Worm (Caenorhabditis elegans): ENCODE results near the gene tbc-7.
A peak's percentile ranks its signal among the peaks of the same experiment; 100 is the strongest.

tbc-7 gene

ce11 chrX:5119246-5119645 lies 14.8 kb upstream of the tbc-7 start:
- TF ChIP-seq nfya-1 (tag; optimal IDR thresholded peaks at IDR 0.05) (peak; percentile 59), ceh-31 (tag; optimal IDR thresholded peaks at IDR 0.05) (peak; percentile 45), hlh-15 (tag; optimal IDR thresholded peaks at IDR 0.05) (no peak), ceh-34 (tag; optimal IDR thresholded peaks at IDR 0.05) (peak; percentile 25), F13H6.1 (tag; optimal IDR thresholded peaks at IDR 0.05) (peak; percentile 13), fax-1 (tag; optimal IDR thresholded peaks at IDR 0.05) (no peak), C38D4.7 (GFP tag; optimal IDR thresholded peaks at IDR 0.05) (no peak), ztf-16 (tag; optimal IDR thresholded peaks at IDR 0.05) (no peak), rnt-1 (tag; optimal IDR thresholded peaks at IDR 0.05) (peak; percentile 81)

- TF ChIP-seq ztf-16 (tag; optimal IDR thresholded peaks at IDR 0.05) (no peak), pha-2 (tag; optimal IDR thresholded peaks at IDR 0.05) (no peak), sox-4 (tag; optimal IDR thresholded peaks at IDR 0.05) (no peak), ttx-3 (tag; optimal IDR thresholded peaks at IDR 0.05) (no peak), odd-2 (tag; optimal IDR thresholded peaks at IDR 0.05) (no peak), ceh-48 (tag; optimal IDR thresholded peaks at IDR 0.05) (no peak), ceh-14 (tag; optimal IDR thresholded peaks at IDR 0.05) (no peak), gmeb-2 (tag; optimal IDR thresholded peaks at IDR 0.05) (no peak), elt-2 (tag; optimal IDR thresholded peaks at IDR 0.05) (no peak), unc-86 (tag; optimal IDR thresholded peaks at IDR 0.05) (no peak), ceh-6 (GFP tag; optimal IDR thresholded peaks at IDR 0.05) (no peak), hlh-8 (tag; optimal IDR thresholded peaks at IDR 0.05) (no peak), unc-55 (GFP tag; optimal IDR thresholded peaks at IDR 0.05) (no peak), hlh-15 (tag; optimal IDR thresholded peaks at IDR 0.05) (no peak), C38D4.7 (GFP tag; optimal IDR thresholded peaks at IDR 0.05) (no peak), ceh-22 (tag; optimal IDR thresholded peaks at IDR 0.05) (no peak), ceh-24 (tag; optimal IDR thresholded peaks at IDR 0.05) (no peak)
These were observed 14.4 kb upstream of the tbc-7 start for ce11 chrX:5119686-5120085.

ce11 chrX:5120196-5120595 lies 13.9 kb upstream of the tbc-7 start:
- no peak for TF ChIP-seq ceh-14 (tag; optimal IDR thresholded peaks at IDR 0.05)
- peak; percentile 56 for TF ChIP-seq ceh-34 (tag; optimal IDR thresholded peaks at IDR 0.05)
- no peak for TF ChIP-seq hlh-13 (GFP tag; optimal IDR thresholded peaks at IDR 0.05)

ce11 chrX:5120807-5121206 lies 13.3 kb upstream of the tbc-7 start:
- TF ChIP-seq ceh-14 (tag; optimal IDR thresholded peaks at IDR 0.05) (no peak), ceh-31 (tag; optimal IDR thresholded peaks at IDR 0.05) (no peak), pha-4 (tag; optimal IDR thresholded peaks at IDR 0.05) (no peak), tbx-2 (tag; optimal IDR thresholded peaks at IDR 0.05) (no peak), che-1 (tag; optimal IDR thresholded peaks at IDR 0.05) (no peak), Y22D7AL.16 (tag; optimal IDR thresholded peaks at IDR 0.05) (no peak), ets-4 (tag; optimal IDR thresholded peaks at IDR 0.05) (no peak), fax-1 (tag; optimal IDR thresholded peaks at IDR 0.05) (no peak), eyg-1 (tag; optimal IDR thresholded peaks at IDR 0.05) (no peak), ceh-9 (tag; optimal IDR thresholded peaks at IDR 0.05) (no peak)

ce11 chrX:5121789-5122188 lies 12.3 kb upstream of the tbc-7 start:
- TF ChIP-seq ceh-31 (tag; optimal IDR thresholded peaks at IDR 0.05) (peak; percentile 37), nhr-11 (tag; optimal IDR thresholded peaks at IDR 0.05) (no peak), Y22D7AL.16 (tag; optimal IDR thresholded peaks at IDR 0.05) (no peak), ama-1 (optimal IDR thresholded peaks at IDR 0.05) (no peak), ets-4 (tag; optimal IDR thresholded peaks at IDR 0.05) (no peak), hlh-30 (tag; optimal IDR thresholded peaks at IDR 0.05; ENCODE audit: insufficient read depth) (no peak), hlh-15 (tag; optimal IDR thresholded peaks at IDR 0.05) (no peak), ceh-48 (tag; optimal IDR thresholded peaks at IDR 0.05) (peak; percentile 98), pros-1 (tag; optimal IDR thresholded peaks at IDR 0.05) (peak; percentile 17), nfya-1 (tag; optimal IDR thresholded peaks at IDR 0.05) (peak; percentile 23), pha-4 (tag; optimal IDR thresholded peaks at IDR 0.05) (no peak), hlh-13 (GFP tag; optimal IDR thresholded peaks at IDR 0.05) (no peak), unc-42 (tag; optimal IDR thresholded peaks at IDR 0.05) (peak; percentile 12), ceh-18 (tag; optimal IDR thresholded peaks at IDR 0.05) (no peak), hlh-8 (tag; optimal IDR thresholded peaks at IDR 0.05) (no peak)
